Fruit fly (Drosophila melanogaster) whole organism, wandering third instar larva: ENCODE measurements around the gene Osi23.

ENCODE experiments used
- CG9705 ChIP-seq: fragments of 200-800 bp; sonication (Bioruptor generic); optimal IDR thresholded peaks from 2 replicates; lab custom pipeline; 2018; ENCODE audit warnings: missing biosample characterization, mild to moderate bottlenecking, missing genetic modification characterization
- Dfd ChIP-seq: fragments of >200 bp; optimal IDR thresholded peaks from 2 replicates; lab custom pipeline; 2017; ENCODE audit warnings: missing biosample characterization, missing genetic modification characterization
- Mio ChIP-seq: sonication (Bioruptor generic); optimal IDR thresholded peaks from 2 replicates; lab custom pipeline; 2016; ENCODE audit warnings: missing biosample characterization, missing genetic modification characterization
- Myc ChIP-seq: fragments of >200 bp; optimal IDR thresholded peaks from 2 replicates; lab custom pipeline; 2017
- N ChIP-seq: fragments of >200 bp; optimal IDR thresholded peaks from 2 replicates; lab custom pipeline; 2018; ENCODE audit warnings: missing biosample characterization, missing external identifiers, missing genetic modification characterization
- Rel ChIP-seq, 2 experiments: fragments of 200-800 bp; sonication (Bioruptor generic) in 1 of 2; optimal IDR thresholded peaks; 2 replicates in 1 of 2; 3 replicates in 1 of 2; lab custom pipeline; 2016 to 2019; ENCODE audit warnings: mild to moderate bottlenecking in 2 of 2, missing biosample characterization in 2 of 2, missing genetic modification characterization in 2 of 2, moderate library complexity in 1 of 2
- dsf ChIP-seq: sonication (Bioruptor generic); optimal IDR thresholded peaks from 2 replicates; lab custom pipeline; 2016; ENCODE audit warnings: missing biosample characterization, missing genetic modification characterization, borderline replicate concordance
- usp ChIP-seq: fragments of >200 bp; optimal IDR thresholded peaks from 2 replicates; lab custom pipeline; 2017; ENCODE audit warnings: missing biosample characterization, missing genetic modification characterization
- woc ChIP-seq: sonication (Bioruptor generic); optimal IDR thresholded peaks from 2 replicates; lab custom pipeline; 2016; ENCODE audit warnings: missing biosample characterization, mild to moderate bottlenecking, missing genetic modification characterization

DNA sequence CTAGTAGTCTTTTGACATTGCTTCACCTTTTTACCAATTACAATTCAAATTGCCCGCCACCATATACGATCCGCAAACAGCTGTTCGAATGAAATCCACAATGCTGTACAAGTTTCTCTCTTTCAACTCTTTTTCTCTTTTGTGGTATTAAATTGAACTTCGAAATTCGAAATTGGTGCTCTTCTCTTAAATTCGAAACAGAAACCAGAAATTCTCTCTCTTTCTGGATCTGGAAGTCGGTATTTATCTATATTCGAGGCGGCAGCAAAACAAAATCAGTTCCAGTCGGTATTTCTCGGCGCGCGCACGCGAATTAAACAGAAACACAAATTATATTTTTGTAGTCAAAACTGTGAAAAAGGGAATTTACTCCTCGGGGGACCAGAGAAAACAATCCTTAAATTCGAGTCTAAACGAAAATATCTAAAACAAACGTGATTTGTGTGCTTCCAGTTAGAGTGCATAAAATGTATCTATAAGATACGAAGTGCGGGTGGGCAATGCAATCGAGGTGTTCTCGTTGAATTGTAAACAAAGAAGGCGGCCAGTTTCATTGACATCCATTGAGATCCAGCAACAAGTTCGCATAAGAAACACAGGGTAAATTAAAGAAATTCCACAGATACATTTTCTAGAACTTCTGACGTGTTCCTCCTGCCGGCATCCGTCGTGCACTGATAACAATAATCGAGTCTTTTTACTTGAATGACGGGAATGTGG is 21.1 kb upstream of the Osi23 start, which contains the start of gene PH4alphaEFB:
- TF ChIP-seq usp (no peak), dsf (GFP tag; lab: Kevin White, UChicago) (no peak), Dfd (GFP tag; lab: Kevin White, UChicago) (no peak), N (GFP tag; lab: Kevin White, UChicago) (no peak), Rel (GFP tag; optimal IDR thresholded peaks at IDR 0.05; lab: Kevin White, UChicago) (no peak), Rel (tag; optimal IDR thresholded peaks at IDR 0.05; lab: Kevin White, UChicago) (peak; percentile 63), Myc (lab: Kevin White, UChicago) (peak; percentile 30), CG9705 (GFP tag; lab: Kevin White, UChicago) (no peak), Mio (GFP tag; lab: Kevin White, UChicago) (no peak), woc (no peak)
